Fruit fly (Drosophila melanogaster) whole organism, embryonic: ENCODE measurements around the gene osk.

Experiments used
- Antp ChIP-seq: fragments of 200-800 bp; sonication (Bioruptor generic); optimal IDR thresholded peaks from 3 replicates; lab custom pipeline; 2016; ENCODE audit warnings: missing biosample characterization, missing genetic modification characterization
- CG10147 ChIP-seq: fragments of 200-800 bp; sonication (Bioruptor generic); optimal IDR thresholded peaks from 2 replicates; lab custom pipeline; 2019; ENCODE audit warnings: missing biosample characterization, mild to moderate bottlenecking, missing genetic modification characterization, moderate library complexity
- CG10321 ChIP-seq: fragments of 200-800 bp; sonication (Bioruptor generic); IDR thresholded peaks from 2 replicates; pipeline ENCODE4 v1.3.6; 2022; ENCODE audit warnings: missing biosample characterization, missing genetic modification characterization
- CG11247 ChIP-seq: fragments of 200-800 bp; sonication (Bioruptor generic); IDR thresholded peaks from 2 replicates; pipeline ENCODE4 v1.3.6; 2022; ENCODE audit warnings: missing biosample characterization, missing genetic modification characterization
- CG11696 ChIP-seq: fragments of 200-800 bp; sonication (Bioruptor generic); IDR thresholded peaks from 2 replicates; pipeline ENCODE4 v1.3.6; 2022; ENCODE audit warnings: missing biosample characterization, missing genetic modification characterization
- CG12071 ChIP-seq: fragments of 200-800 bp; sonication (Bioruptor generic); optimal IDR thresholded peaks from 3 replicates; lab custom pipeline; 2018; ENCODE audit warnings: missing biosample characterization, mild to moderate bottlenecking, missing genetic modification characterization
- CG13123 ChIP-seq: fragments of 200-800 bp; sonication (Bioruptor generic); optimal IDR thresholded peaks from 2 replicates; lab custom pipeline; 2016; ENCODE audit warnings: missing biosample characterization, missing genetic modification characterization
- CG1602 ChIP-seq: fragments of 200-800 bp; sonication (Bioruptor generic); optimal IDR thresholded peaks from 3 replicates; lab custom pipeline; 2016; ENCODE audit warnings: missing biosample characterization, missing genetic modification characterization
- CG31365 ChIP-seq: fragments of 200-800 bp; sonication (Bioruptor generic); optimal IDR thresholded peaks from 2 replicates; lab custom pipeline; 2018; ENCODE audit warnings: missing biosample characterization, mild to moderate bottlenecking, missing genetic modification characterization
- CG4360 ChIP-seq: fragments of 200-800 bp; sonication (Bioruptor generic); IDR thresholded peaks from 2 replicates; pipeline ENCODE4 v1.3.6; 2022; ENCODE audit warnings: missing biosample characterization, missing genetic modification characterization
- CG6791 ChIP-seq: fragments of 200-800 bp; sonication (Bioruptor generic); IDR thresholded peaks from 3 replicates; pipeline ENCODE4 v1.3.6; 2022; ENCODE audit warnings: missing biosample characterization, missing genetic modification characterization; ENCODE audit not compliant: partially characterized antibody
- CG7372 ChIP-seq: fragments of 200-800 bp; sonication (Bioruptor generic); IDR thresholded peaks from 2 replicates; pipeline ENCODE4 v1.3.6; 2022; ENCODE audit warnings: missing biosample characterization, missing genetic modification characterization
- CG7839 ChIP-seq: fragments of 200-800 bp; sonication (Bioruptor generic); optimal IDR thresholded peaks from 3 replicates; lab custom pipeline; 2018; ENCODE audit warnings: missing biosample characterization, mild to moderate bottlenecking, missing genetic modification characterization, moderate library complexity
- CG8478 ChIP-seq: fragments of >200 bp; optimal IDR thresholded peaks from 2 replicates; lab custom pipeline; 2018
- CG8924 ChIP-seq: fragments of 200-800 bp; optimal IDR thresholded peaks from 3 replicates; lab custom pipeline; 2019; ENCODE audit warnings: missing biosample characterization, mild to moderate bottlenecking, missing genetic modification characterization, moderate library complexity
- CG9876 ChIP-seq: fragments of 200-800 bp; sonication (Bioruptor generic); optimal IDR thresholded peaks from 2 replicates; lab custom pipeline; 2016; ENCODE audit warnings: missing biosample characterization, missing genetic modification characterization
- Eip74EF ChIP-seq, 2 experiments: fragments of 200-800 bp in 1 of 2; fragments of >200 bp in 1 of 2; sonication (Bioruptor generic) in 1 of 2; optimal IDR thresholded peaks; 2 replicates each; lab custom pipeline; 2017 to 2019; ENCODE audit warnings: missing biosample characterization in 2 of 2, missing genetic modification characterization in 2 of 2, mild to moderate bottlenecking in 1 of 2, moderate library complexity in 1 of 2
- HLH3B ChIP-seq: fragments of 200-800 bp; sonication (Bioruptor generic); IDR thresholded peaks from 2 replicates; pipeline ENCODE4 v1.3.6; 2022; ENCODE audit warnings: missing biosample characterization, missing genetic modification characterization
- HLH54F ChIP-seq: fragments of 200-800 bp; sonication (Bioruptor generic); optimal IDR thresholded peaks from 3 replicates; lab custom pipeline; 2016; ENCODE audit warnings: missing biosample characterization, missing genetic modification characterization
- HLHmδ ChIP-seq: fragments of 200-800 bp; sonication (Bioruptor generic); optimal IDR thresholded peaks from 2 replicates; lab custom pipeline; 2018; ENCODE audit warnings: missing biosample characterization, mild to moderate bottlenecking, missing genetic modification characterization, moderate library complexity
- HmgZ ChIP-seq: fragments of 200-800 bp; sonication (Bioruptor generic); optimal IDR thresholded peaks from 2 replicates; lab custom pipeline; 2018; ENCODE audit warnings: missing biosample characterization, mild to moderate bottlenecking, missing genetic modification characterization
- Hr3 ChIP-seq: fragments of 200-800 bp; sonication (Bioruptor generic); optimal IDR thresholded peaks from 3 replicates; lab custom pipeline; 2016; ENCODE audit warnings: missing biosample characterization, missing genetic modification characterization
- Hr78 ChIP-seq, 2 experiments: fragments of 200-800 bp in 1 of 2; fragments of >200 bp in 1 of 2; sonication (Bioruptor generic) in 1 of 2; optimal IDR thresholded peaks; 2 replicates each; lab custom pipeline; 2017 to 2019; ENCODE audit warnings: missing biosample characterization in 2 of 2, missing genetic modification characterization in 2 of 2, mild to moderate bottlenecking in 1 of 2, moderate library complexity in 1 of 2
- Jarid2 ChIP-seq: fragments of 200-800 bp; sonication (Bioruptor generic); optimal IDR thresholded peaks from 3 replicates; lab custom pipeline; 2017; ENCODE audit warnings: mild to moderate bottlenecking, missing biosample characterization, missing genetic modification reagents, missing genetic modification characterization
- Nf-YC ChIP-seq: fragments of 200-800 bp; optimal IDR thresholded peaks from 3 replicates; lab custom pipeline; 2019; ENCODE audit warnings: missing biosample characterization, mild to moderate bottlenecking, missing genetic modification characterization, moderate library complexity
- Sox100B ChIP-seq: fragments of 200-800 bp; sonication (Bioruptor generic); optimal IDR thresholded peaks from 3 replicates; lab custom pipeline; 2018; ENCODE audit warnings: missing biosample characterization, mild to moderate bottlenecking, missing genetic modification characterization
- Sox102F ChIP-seq: fragments of 200-800 bp; sonication (Bioruptor generic); optimal IDR thresholded peaks from 2 replicates; lab custom pipeline; 2018; ENCODE audit warnings: missing biosample characterization, mild to moderate bottlenecking, missing genetic modification characterization, moderate library complexity
- TFAM ChIP-seq: fragments of 200-800 bp; sonication (Bioruptor generic); optimal IDR thresholded peaks from 2 replicates; lab custom pipeline; 2017; ENCODE audit warnings: missing biosample characterization, missing genetic modification characterization, inconsistent platforms
- Tbp ChIP-seq: fragments of >200 bp; optimal IDR thresholded peaks from 2 replicates; lab custom pipeline; 2018; ENCODE audit warnings: missing biosample characterization, missing genetic modification characterization
- Xrp1 ChIP-seq: fragments of 200-800 bp; sonication (Bioruptor generic); IDR thresholded peaks from 2 replicates; pipeline ENCODE4 v1.3.6; 2022; ENCODE audit warnings: missing biosample characterization, missing genetic modification characterization
- cad ChIP-seq: fragments of >200 bp; optimal IDR thresholded peaks from 2 replicates; lab custom pipeline; 2017; ENCODE audit warnings: missing biosample characterization, missing genetic modification characterization
- chinmo ChIP-seq: fragments of 200-800 bp; sonication (Bioruptor generic); IDR thresholded peaks from 4 replicates; pipeline ENCODE4 v1.3.6; 2022; ENCODE audit warnings: missing biosample characterization, missing genetic modification characterization; ENCODE audit not compliant: partially characterized antibody
- croc ChIP-seq: fragments of 200-800 bp; sonication (Bioruptor generic); conservative IDR thresholded peaks from 3 replicates; pipeline ENCODE4 v1.3.6; 2022; ENCODE audit warnings: missing biosample characterization, missing genetic modification characterization
- crol ChIP-seq: fragments of 200-800 bp; sonication (Bioruptor generic); IDR thresholded peaks from 2 replicates; pipeline ENCODE4 v1.3.6; 2022; ENCODE audit warnings: missing biosample characterization, missing genetic modification characterization
- dan ChIP-seq: fragments of 200-800 bp; sonication (Bioruptor generic); IDR thresholded peaks from 2 replicates; pipeline ENCODE4 v1.3.6; 2022; ENCODE audit warnings: missing biosample characterization, missing genetic modification characterization
- dmrt11E ChIP-seq: fragments of 200-800 bp; sonication (Bioruptor generic); optimal IDR thresholded peaks from 3 replicates; lab custom pipeline; 2018; ENCODE audit warnings: missing biosample characterization, mild to moderate bottlenecking, missing genetic modification characterization, moderate library complexity
- dpn ChIP-seq, 2 experiments: fragments of 200-800 bp; sonication (Bioruptor generic); optimal IDR thresholded peaks; 3 replicates each; lab custom pipeline; 2016; ENCODE audit warnings: missing biosample characterization in 2 of 2, missing genetic modification characterization in 2 of 2
- fd102C ChIP-seq: fragments of 200-800 bp; sonication (Bioruptor generic); optimal IDR thresholded peaks from 2 replicates; lab custom pipeline; 2018; ENCODE audit warnings: missing biosample characterization, mild to moderate bottlenecking, missing genetic modification characterization, moderate library complexity
- fru ChIP-seq: fragments of >200 bp; optimal IDR thresholded peaks from 2 replicates; lab custom pipeline; 2017
- fu2 ChIP-seq: fragments of 200-800 bp; sonication (Bioruptor generic); optimal IDR thresholded peaks from 2 replicates; lab custom pipeline; 2016; ENCODE audit warnings: missing biosample characterization, missing genetic modification characterization
- hb ChIP-seq: fragments of 200-800 bp; sonication (Bioruptor generic); IDR thresholded peaks from 3 replicates; pipeline ENCODE4 v1.3.6; 2022; ENCODE audit warnings: missing biosample characterization, missing genetic modification characterization; ENCODE audit not compliant: partially characterized antibody
- hkb ChIP-seq, 2 experiments: fragments of 200-800 bp in 1 of 2; fragments of >200 bp in 1 of 2; sonication (Bioruptor generic) in 1 of 2; IDR thresholded peaks in 1 of 2; optimal IDR thresholded peaks in 1 of 2; 2 replicates each; pipeline versions ENCODE4 v1.3.6 to Lab custom; 2017 to 2022; ENCODE audit warnings: missing biosample characterization in 1 of 2, missing genetic modification characterization in 1 of 2
- knrl ChIP-seq: fragments of 200-800 bp; sonication (Bioruptor generic); IDR thresholded peaks from 3 replicates; pipeline ENCODE4 v1.3.6; 2022; ENCODE audit warnings: missing biosample characterization, missing genetic modification characterization; ENCODE audit not compliant: partially characterized antibody
- lilli ChIP-seq: fragments of 200-800 bp; sonication (Bioruptor generic); optimal IDR thresholded peaks from 3 replicates; lab custom pipeline; 2016; ENCODE audit warnings: missing biosample characterization, missing genetic modification characterization
- sim ChIP-seq: fragments of 200-800 bp; sonication (Bioruptor generic); IDR thresholded peaks from 2 replicates; pipeline ENCODE4 v1.3.6; 2022; ENCODE audit warnings: missing biosample characterization, missing genetic modification characterization
- sob ChIP-seq: fragments of 200-800 bp; sonication (Bioruptor generic); IDR thresholded peaks from 2 replicates; pipeline ENCODE4 v1.3.6; 2022; ENCODE audit warnings: missing biosample characterization, missing genetic modification characterization
- sr ChIP-seq: fragments of 200-800 bp; sonication (Bioruptor generic); IDR thresholded peaks from 3 replicates; pipeline ENCODE4 v1.3.6; 2022; ENCODE audit warnings: missing biosample characterization, missing genetic modification characterization
- tap ChIP-seq: fragments of 200-800 bp; optimal IDR thresholded peaks from 3 replicates; lab custom pipeline; 2019; ENCODE audit warnings: missing biosample characterization, mild to moderate bottlenecking, missing genetic modification characterization, moderate library complexity
- tio ChIP-seq: fragments of 200-800 bp; sonication (Bioruptor generic); optimal IDR thresholded peaks from 2 replicates; lab custom pipeline; 2017; ENCODE audit warnings: missing biosample characterization, missing genetic modification characterization, inconsistent platforms
- toy ChIP-seq: fragments of 200-800 bp; sonication (Bioruptor generic); IDR thresholded peaks from 2 replicates; pipeline ENCODE4 v1.3.6; 2022; ENCODE audit warnings: missing biosample characterization, missing genetic modification characterization
- wor ChIP-seq: fragments of 200-800 bp; sonication (Bioruptor generic); IDR thresholded peaks from 2 replicates; pipeline ENCODE4 v1.3.6; 2022; ENCODE audit warnings: missing biosample characterization, missing genetic modification characterization

osk gene

DNA sequence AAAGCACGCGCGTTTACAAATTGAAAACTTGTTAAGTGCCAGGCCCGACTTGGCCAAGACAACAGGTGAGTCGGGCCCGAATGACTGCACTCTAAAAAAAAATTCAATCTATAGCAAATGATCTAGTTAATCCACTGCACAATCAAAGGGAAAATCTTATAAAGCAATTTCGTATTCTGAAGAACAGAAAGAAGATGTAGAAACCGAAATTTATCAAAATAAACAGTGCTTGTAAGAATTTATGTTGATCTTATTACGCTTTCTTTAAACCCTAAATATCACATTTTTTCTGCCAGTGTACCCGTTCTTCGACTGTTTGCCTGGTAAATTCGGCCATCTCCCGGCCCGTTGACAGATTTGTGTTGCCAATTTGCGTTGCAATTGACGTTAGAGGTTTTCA lies 38.2 kb upstream of the osk start (continued):
- TF ChIP-seq chinmo (GFP tag; lab: Robert Waterston, UW) (no peak), lilli (GFP tag; lab: Kevin White, UChicago) (peak; percentile 72), Antp (peak; percentile 66), Hr78 (GFP tag; optimal IDR thresholded peaks at IDR 0.05; lab: Kevin White, UChicago) (no peak), cad (GFP tag; lab: Kevin White, UChicago) (no peak), fd102C (GFP tag; lab: Kevin White, UChicago) (no peak), HmgZ (tag; lab: Kevin White, UChicago) (peak; percentile 52), dan (no peak), croc (GFP tag; lab: Robert Waterston, UW) (peak; percentile 40; the same call in 2 of the 3 replicates), HLHmδ (GFP tag; lab: Kevin White, UChicago) (no peak), CG31365 (tag; lab: Kevin White, UChicago) (peak; percentile 18), CG12071 (peak; percentile 33), CG8478 (lab: Kevin White, UChicago) (no peak), CG11247 (no peak), sob (no peak; the same call in 1 of the 2 replicates), tio (GFP tag; lab: Kevin White, UChicago) (peak; percentile 48), crol (peak; percentile 1; the same call in 1 of the 2 replicates), CG8924 (tag; lab: Kevin White, UChicago) (peak; percentile 66), Sox100B (GFP tag; lab: Kevin White, UChicago) (peak; percentile 58), sim (GFP tag; lab: Robert Waterston, UW) (0 out of 2 replicates have a peak, but pooled peaks have one; percentile 33), Tbp (GFP tag; lab: Kevin White, UChicago) (no peak), hkb (optimal IDR thresholded peaks at IDR 0.05; lab: Kevin White, UChicago) (no peak), hkb (GFP tag; IDR thresholded peaks at IDR 0.05; lab: Robert Waterston, UW) (peak; percentile 75), Sox102F (GFP tag; lab: Kevin White, UChicago) (peak; percentile 74), dpn (GFP tag; optimal IDR thresholded peaks at IDR 0.05; lab: Kevin White, UChicago) (peak; percentile 55 to 70), CG9876 (peak; percentile 53), hb (GFP tag; lab: Robert Waterston, UW) (no peak), CG7839 (tag; lab: Kevin White, UChicago) (peak; percentile 73), fru (lab: Kevin White, UChicago) (no peak), CG1602 (GFP tag; lab: Kevin White, UChicago) (peak; percentile 41), HLH3B (peak; percentile 48), CG10321 (GFP tag; lab: Robert Waterston, UW) (no peak), Eip74EF (GFP tag; optimal IDR thresholded peaks at IDR 0.05; lab: Kevin White, UChicago) (peak in 1 of 2 experiments; percentile 62), wor (no peak), CG6791 (GFP tag; lab: Robert Waterston, UW) (no peak), TFAM (no peak), tap (tag; lab: Kevin White, UChicago) (peak; percentile 68), knrl (GFP tag; lab: Robert Waterston, UW) (no peak), CG4360 (GFP tag; lab: Robert Waterston, UW) (no peak), Jarid2 (GFP tag; lab: Kevin White, UChicago) (peak; percentile 14), CG10147 (GFP tag; lab: Kevin White, UChicago) (peak; percentile 63), dmrt11E (tag; lab: Kevin White, UChicago) (peak; percentile 32), CG7372 (GFP tag; lab: Robert Waterston, UW) (0 out of 2 replicates have a peak, but pooled peaks have one; percentile 38), Xrp1 (GFP tag; lab: Robert Waterston, UW) (peak; percentile 63; the same call in 1 of the 2 replicates), HLH54F (GFP tag; lab: Kevin White, UChicago) (peak; percentile 64), fu2 (GFP tag; lab: Kevin White, UChicago) (peak; percentile 28), CG13123 (GFP tag; lab: Kevin White, UChicago) (peak; percentile 37), CG11696 (GFP tag; lab: Robert Waterston, UW) (no peak), toy (no peak), Hr3 (peak; percentile 64), sr (GFP tag; lab: Robert Waterston, UW) (no peak), Nf-YC (tag; lab: Kevin White, UChicago) (peak; percentile 49)
